Worm (Caenorhabditis elegans): ENCODE measurements around the gene daao-1.

Gene daao-1

DNA sequence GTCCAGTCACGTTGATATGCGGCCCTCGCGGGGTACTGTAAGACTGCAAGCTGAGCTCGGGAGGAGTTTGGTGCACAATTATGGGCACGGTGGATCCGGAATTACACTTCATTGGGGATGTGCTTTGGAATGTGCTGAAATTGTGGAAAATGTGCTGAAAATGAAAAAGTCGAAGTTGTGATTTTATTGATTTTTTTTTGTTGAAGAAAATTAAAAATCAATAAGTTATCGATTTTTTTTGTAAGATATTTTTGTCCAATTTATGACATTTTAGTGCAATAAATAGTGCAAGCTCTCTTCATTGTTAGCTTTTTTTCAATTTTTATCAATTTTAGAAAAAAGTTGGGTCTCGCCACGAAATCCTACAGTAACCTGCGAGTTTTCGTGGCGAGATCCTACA is 2.9 kb downstream of the daao-1 start:
- no peak for TF ChIP-seq isw-1 (GFP tag; IDR thresholded peaks at IDR 0.05)

DNA sequence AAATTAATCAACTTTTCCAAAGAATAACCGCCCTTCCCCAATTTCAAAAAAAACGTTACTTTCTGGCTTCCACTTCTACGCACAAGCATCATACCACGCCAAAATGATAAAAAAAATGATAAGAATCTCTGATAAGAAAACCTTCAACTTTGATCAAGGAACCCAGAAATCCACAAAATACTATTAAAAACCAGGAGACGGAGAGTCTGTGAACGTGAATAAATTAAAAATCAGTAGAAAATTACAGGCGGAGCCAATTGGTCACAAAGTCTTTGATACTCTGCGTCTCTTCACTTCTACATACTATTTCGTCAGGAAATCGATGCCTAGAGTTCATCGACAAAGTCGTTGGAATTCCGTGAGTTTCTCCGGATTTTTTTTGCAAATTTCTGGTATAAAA is 4.6 kb downstream of the daao-1 start, which contains the start of gene smf-3:
Gene smf-3, plus strand, starts transcription at position 259 of the 400 bp plus-strand sequence.
- peak; percentile 15 for TF ChIP-seq nhr-20 (tag; optimal IDR thresholded peaks at IDR 0.05)
- TF ChIP-seq lin-35 (GFP tag; optimal IDR thresholded peaks at IDR 0.05) = peak in 1 of 2 experiments; percentile 42
- no peak for TF ChIP-seq ces-1 (GFP tag; optimal IDR thresholded peaks at IDR 0.05)
- TF ChIP-seq elt-2 (tag; optimal IDR thresholded peaks at IDR 0.05) = peak; percentile 94

DNA sequence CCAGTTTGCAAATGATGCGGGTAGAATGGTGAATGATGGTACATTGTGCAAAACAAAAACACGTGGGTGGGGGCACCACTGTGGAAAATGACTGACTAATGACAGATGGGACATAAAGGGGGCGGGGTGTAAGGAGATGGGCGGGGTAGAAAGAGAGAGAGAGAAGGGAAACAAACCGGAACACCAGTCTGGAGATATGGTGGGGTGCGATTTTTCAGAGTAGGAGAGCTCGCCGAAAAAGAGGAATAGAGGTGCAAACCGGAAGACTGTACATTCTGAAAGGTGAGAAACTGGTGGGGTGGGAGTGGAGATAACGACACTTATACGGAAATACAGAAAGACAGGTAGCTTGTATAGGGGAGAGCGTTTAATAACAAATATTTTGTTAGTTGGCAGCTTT is 14.2 kb downstream of the daao-1 start, which contains the start of gene ngn-1:
Gene ngn-1, minus strand, starts transcription at position 101 of the 400 bp plus-strand sequence.
- TF ChIP-seq zag-1 (tag; optimal IDR thresholded peaks at IDR 0.05) (no peak), grh-1 (GFP tag; IDR thresholded peaks at IDR 0.05) (no peak), aly-2 (tag; optimal IDR thresholded peaks at IDR 0.05) (no peak), vab-15 (tag; optimal IDR thresholded peaks at IDR 0.05) (no peak), nhr-77 (tag; optimal IDR thresholded peaks at IDR 0.05) (no peak)

DNA sequence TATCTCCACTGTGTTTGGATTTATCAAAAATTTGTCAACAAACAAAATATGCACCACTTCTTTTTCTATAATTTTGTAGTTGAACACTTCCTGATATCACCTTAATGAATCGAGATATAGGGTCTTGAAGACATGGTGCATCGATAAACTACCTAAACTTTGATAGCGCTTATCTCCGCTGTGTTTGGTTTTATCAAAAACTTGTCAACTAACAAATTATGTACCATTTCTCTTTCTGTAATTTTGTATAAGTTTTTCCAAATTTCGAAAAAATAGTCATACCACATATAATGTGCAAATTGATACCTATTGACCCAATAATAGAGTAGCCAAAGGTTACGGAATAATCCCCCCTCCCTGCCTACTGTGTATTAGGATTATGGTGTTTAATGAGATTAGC is 16.2 kb downstream of the daao-1 start:
- no peak for TF ChIP-seq aly-2 (tag; optimal IDR thresholded peaks at IDR 0.05)
- no peak for TF ChIP-seq rnt-1 (tag; optimal IDR thresholded peaks at IDR 0.05)
- TF ChIP-seq nhr-20 (tag; optimal IDR thresholded peaks at IDR 0.05) = no peak
- no peak for TF ChIP-seq snpc-4 (tag; optimal IDR thresholded peaks at IDR 0.05)
- no peak for TF ChIP-seq unc-130 (tag; optimal IDR thresholded peaks at IDR 0.05)
- TF ChIP-seq ceh-8 (GFP tag; optimal IDR thresholded peaks at IDR 0.05) = no peak
- TF ChIP-seq sup-37 (GFP tag; optimal IDR thresholded peaks at IDR 0.05) = no peak
- TF ChIP-seq lin-35 (GFP tag; optimal IDR thresholded peaks at IDR 0.05) = no peak
- no peak for TF ChIP-seq irx-1 (tag; optimal IDR thresholded peaks at IDR 0.05)
- no peak for TF ChIP-seq grh-1 (GFP tag; IDR thresholded peaks at IDR 0.05)
- TF ChIP-seq tlp-1 (tag; optimal IDR thresholded peaks at IDR 0.05) = no peak
- TF ChIP-seq sox-4 (tag; optimal IDR thresholded peaks at IDR 0.05) = no peak
- no peak for TF ChIP-seq nhr-76 (tag; optimal IDR thresholded peaks at IDR 0.05)
- TF ChIP-seq lin-13 (GFP tag; optimal IDR thresholded peaks at IDR 0.05) = no peak
- TF ChIP-seq ces-1 (GFP tag; optimal IDR thresholded peaks at IDR 0.05) = no peak

DNA sequence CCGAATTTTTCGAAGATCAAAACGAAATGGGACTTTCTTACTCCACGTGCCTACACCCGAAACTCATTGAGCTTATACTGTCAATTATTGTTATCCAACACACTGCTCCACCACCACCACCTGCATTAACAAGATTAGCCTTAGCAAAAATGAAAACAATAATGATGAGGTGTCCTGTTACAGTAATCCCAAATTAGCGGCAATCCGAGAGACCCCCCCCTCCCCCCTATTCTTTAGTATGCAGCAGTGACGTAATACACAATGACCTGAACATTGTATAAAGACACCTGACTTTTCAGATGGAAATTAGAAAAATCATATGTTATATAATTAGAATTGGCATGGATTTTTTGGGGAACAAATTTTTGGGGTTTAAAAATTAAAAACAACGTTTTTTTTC is 21.0 kb downstream of the daao-1 start:
- TF ChIP-seq nhr-90 (tag; optimal IDR thresholded peaks at IDR 0.05; ENCODE audit: poor library complexity) (no peak), pax-3 (tag; optimal IDR thresholded peaks at IDR 0.05) (no peak), lin-13 (GFP tag; optimal IDR thresholded peaks at IDR 0.05) (no peak), ets-5 (GFP tag; IDR thresholded peaks at IDR 0.05) (no peak), efl-1 (optimal IDR thresholded peaks at IDR 0.05) (no peak), efl-1 (GFP tag; optimal IDR thresholded peaks at IDR 0.05 in 1 of 2) (no peak), dsc-1 (tag; optimal IDR thresholded peaks at IDR 0.05) (no peak), C34B4.2 (tag; optimal IDR thresholded peaks at IDR 0.05) (no peak)

DNA sequence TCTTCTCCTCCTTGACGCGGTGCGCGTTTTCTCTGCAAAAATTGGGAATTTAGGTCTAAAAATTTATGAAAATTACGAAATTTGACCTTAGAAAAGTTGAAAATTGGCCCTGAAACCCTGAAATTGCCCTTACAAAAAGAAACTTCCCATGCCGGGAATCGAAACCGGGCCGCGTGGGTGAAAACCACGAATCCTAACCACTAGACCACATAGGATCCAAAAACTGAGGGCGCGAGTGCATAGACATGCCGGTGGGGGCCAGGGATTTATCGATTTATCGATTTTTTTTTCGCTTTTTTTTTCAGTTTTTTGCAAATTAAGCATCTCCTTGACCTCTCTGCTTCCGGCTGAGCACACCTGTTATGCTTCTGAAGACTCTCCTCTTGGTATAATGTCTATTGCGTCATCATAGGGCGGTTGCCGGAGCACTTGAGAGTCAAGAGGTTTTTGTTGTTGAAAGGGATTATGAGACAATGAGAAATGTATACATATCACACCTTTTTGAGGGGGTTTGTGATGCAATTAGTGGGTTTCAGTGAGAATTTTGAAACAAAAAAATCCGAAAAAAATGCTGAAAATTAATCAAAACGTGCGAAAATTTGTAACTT is 25.8 kb downstream of the daao-1 start:
- peak; percentile 61 for TF ChIP-seq nhr-47 (tag; optimal IDR thresholded peaks at IDR 0.05)
- no peak for TF ChIP-seq fkh-10 (GFP tag; optimal IDR thresholded peaks at IDR 0.05)
- TF ChIP-seq lir-3 (tag; optimal IDR thresholded peaks at IDR 0.05; ENCODE audit: poor library complexity) = no peak
- no peak for TF ChIP-seq nhr-84 (tag; optimal IDR thresholded peaks at IDR 0.05)
- peak; percentile 50 for TF ChIP-seq nhr-19 (GFP tag; conservative IDR thresholded peaks at IDR 0.05)
- TF ChIP-seq zag-1 (tag; optimal IDR thresholded peaks at IDR 0.05) = no peak
- TF ChIP-seq unc-130 (tag; optimal IDR thresholded peaks at IDR 0.05) = no peak
- TF ChIP-seq mep-1 (tag; optimal IDR thresholded peaks at IDR 0.05) = peak; percentile 13
- TF ChIP-seq ama-1 (optimal IDR thresholded peaks at IDR 0.05) = no peak
- no peak for TF ChIP-seq jun-1 (tag; optimal IDR thresholded peaks at IDR 0.05)
- peak in 1 of 2 experiments; percentile 56 for TF ChIP-seq lin-35 (GFP tag; optimal IDR thresholded peaks at IDR 0.05)
- TF ChIP-seq tbx-2 (tag; optimal IDR thresholded peaks at IDR 0.05) = peak; percentile 24
- no peak for TF ChIP-seq ceh-90 (tag; optimal IDR thresholded peaks at IDR 0.05)
- TF ChIP-seq C04F5.9 (tag; optimal IDR thresholded peaks at IDR 0.05) = no peak
- no peak for TF ChIP-seq Y116A8C.19 (tag; optimal IDR thresholded peaks at IDR 0.05; ENCODE audit: borderline replicate concordance)
- peak; percentile 29 for TF ChIP-seq skn-1 (tag; optimal IDR thresholded peaks at IDR 0.05)
- no peak for TF ChIP-seq fkh-4 (tag; optimal IDR thresholded peaks at IDR 0.05; ENCODE audit: borderline replicate concordance)
- TF ChIP-seq pag-3 (tag; optimal IDR thresholded peaks at IDR 0.05; ENCODE audit: borderline replicate concordance, insufficient read depth) = no peak
- no peak for TF ChIP-seq pqm-1 (tag; optimal IDR thresholded peaks at IDR 0.05)
- TF ChIP-seq nhr-20 (tag; optimal IDR thresholded peaks at IDR 0.05) = peak; percentile 19
- peak; percentile 59 for TF ChIP-seq dsc-1 (tag; optimal IDR thresholded peaks at IDR 0.05)
